Fruit fly (Drosophila melanogaster): ENCODE data around the gene Dnaaf5.

Gene Dnaaf5

DNA sequence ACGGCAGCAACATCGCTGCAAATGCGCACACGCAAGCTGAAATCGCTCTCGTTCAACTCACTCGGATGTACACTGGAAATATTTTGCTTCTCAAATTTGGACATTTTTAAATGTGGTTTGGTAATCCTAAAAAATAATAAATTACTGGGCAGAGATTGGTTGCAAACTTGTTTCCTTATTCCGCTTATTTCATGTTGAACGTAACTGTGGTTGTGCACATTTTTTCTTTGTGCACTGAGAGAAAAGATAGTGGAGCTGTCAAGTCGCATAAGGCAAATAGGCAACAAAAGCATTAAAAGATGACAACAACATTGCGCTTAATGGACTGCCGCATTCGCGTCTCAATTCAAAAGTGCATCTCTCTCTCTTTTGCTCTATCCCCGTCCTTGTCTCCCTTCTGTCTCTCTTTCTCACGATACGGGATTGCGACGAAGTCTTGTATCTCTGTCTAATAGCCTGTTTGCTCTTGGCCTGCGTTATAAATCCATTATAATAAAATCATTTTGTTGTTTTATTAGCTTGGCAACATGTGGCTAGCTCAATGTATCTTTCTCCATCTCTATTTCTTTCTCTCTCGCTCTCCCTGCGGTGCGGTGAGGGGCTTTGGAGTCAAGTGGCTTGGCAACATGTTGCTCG, 11.7 kb upstream of the Dnaaf5 start (continued):
- TF ChIP-seq CG16863 (GFP tag; optimal IDR thresholded peaks at IDR 0.05) (peak; percentile 97), sens-2 (GFP tag; IDR thresholded peaks at IDR 0.05) (peak; percentile 97), CG10267 (tag; optimal IDR thresholded peaks at IDR 0.05) (peak; percentile 75), CG6791 (GFP tag; IDR thresholded peaks at IDR 0.05; ENCODE audit: partially characterized antibody) (no peak), Nf-YB (GFP tag; optimal IDR thresholded peaks at IDR 0.05) (peak; percentile 79), D19B (GFP tag; optimal IDR thresholded peaks at IDR 0.05) (peak; percentile 72), CG10431 (GFP tag; optimal IDR thresholded peaks at IDR 0.05) (peak; percentile 74), bowl (GFP tag; IDR thresholded peaks at IDR 0.05) (peak; percentile 95), CG10274 (GFP tag; optimal IDR thresholded peaks at IDR 0.05) (peak; percentile 76), CG14667 (GFP tag; IDR thresholded peaks at IDR 0.05) (peak; percentile 65), Sin3A (optimal IDR thresholded peaks at IDR 0.05) (no peak), Oaz (GFP tag; IDR thresholded peaks at IDR 0.05) (peak; percentile 90), CG6254 (GFP tag; optimal IDR thresholded peaks at IDR 0.05) (peak; percentile 63), pita (GFP tag; optimal IDR thresholded peaks at IDR 0.05) (no peak), twi (tag; optimal IDR thresholded peaks at IDR 0.05) (peak; percentile 83), pnt (GFP tag; optimal IDR thresholded peaks at IDR 0.05) (peak; percentile 91), CG12659 (GFP tag; optimal IDR thresholded peaks at IDR 0.05) (peak; percentile 94), B-H2 (GFP tag; optimal IDR thresholded peaks at IDR 0.05) (peak; percentile 65), CG32767 (GFP tag; IDR thresholded peaks at IDR 0.05) (peak; percentile 94), CG18262 (tag; optimal IDR thresholded peaks at IDR 0.05) (peak; percentile 84), mld (GFP tag; IDR thresholded peaks at IDR 0.05; ENCODE audit: partially characterized antibody) (no peak), hb (GFP tag; IDR thresholded peaks at IDR 0.05; ENCODE audit: partially characterized antibody) (no peak), stc (GFP tag; IDR thresholded peaks at IDR 0.05) (peak; percentile 86), Elba2 (GFP tag; optimal IDR thresholded peaks at IDR 0.05) (peak; percentile 26), ftz-f1 (GFP tag; optimal IDR thresholded peaks at IDR 0.05) (no peak), Doc2 (GFP tag; IDR thresholded peaks at IDR 0.05) (peak; percentile 61), CG3065 (GFP tag; optimal IDR thresholded peaks at IDR 0.05) (peak; percentile 95), HmgD (GFP tag; optimal IDR thresholded peaks at IDR 0.05) (peak; percentile 71), CG3726 (GFP tag; IDR thresholded peaks at IDR 0.05) (peak; percentile 79; the same call in 1 of the 3 replicates), sob (GFP tag; IDR thresholded peaks at IDR 0.05) (peak; percentile 88), sqz (GFP tag; optimal IDR thresholded peaks at IDR 0.05) (peak; percentile 65), bigmax (GFP tag; optimal IDR thresholded peaks at IDR 0.05) (no peak), Dek (tag; optimal IDR thresholded peaks at IDR 0.05) (peak; percentile 89), CG8359 (GFP tag; optimal IDR thresholded peaks at IDR 0.05; ENCODE audit: borderline replicate concordance) (peak; percentile 61), ind (GFP tag; optimal IDR thresholded peaks at IDR 0.05) (peak; percentile 90), HLH3B (GFP tag; IDR thresholded peaks at IDR 0.05) (peak; percentile 89), CG9437 (GFP tag; optimal IDR thresholded peaks at IDR 0.05) (peak; percentile 89), NC2β (GFP tag; optimal IDR thresholded peaks at IDR 0.05) (peak; percentile 85), CG15479 (GFP tag; optimal IDR thresholded peaks at IDR 0.05) (no peak), dm (GFP tag; optimal IDR thresholded peaks at IDR 0.05) (peak; percentile 92), dimm (GFP tag; IDR thresholded peaks at IDR 0.05) (peak; percentile 92), CG8290 (GFP tag; optimal IDR thresholded peaks at IDR 0.05) (peak; percentile 91), CG8290 (tag; optimal IDR thresholded peaks at IDR 0.05) (peak; percentile 52 to 96), CG12299 (tag; optimal IDR thresholded peaks at IDR 0.05) (peak; percentile 77), CG1647 (GFP tag; optimal IDR thresholded peaks at IDR 0.05) (peak; percentile 81), Lhr (GFP tag; optimal IDR thresholded peaks at IDR 0.05) (peak; percentile 88), al (GFP tag; IDR thresholded peaks at IDR 0.05) (peak; percentile 58; the same call in 1 of the 2 replicates), CG14965 (GFP tag; optimal IDR thresholded peaks at IDR 0.05; ENCODE audit: borderline replicate concordance) (peak; percentile 60), Meics (GFP tag; optimal IDR thresholded peaks at IDR 0.05) (peak; percentile 84), NfI (GFP tag; optimal IDR thresholded peaks at IDR 0.05) (peak; percentile 95)
